Worm (Caenorhabditis elegans) whole organism, L1 larva: ENCODE results near the gene B0545.4.

Source experiments
- ama-1 ChIP-seq: fragments of 150-350 bp; optimal IDR thresholded peaks from 2 replicates; lab custom pipeline; 2014
- ceh-82 ChIP-seq, 3 experiments: fragments of 150-350 bp in 1 of 3; sonication (generic microtip) in 2 of 3; optimal IDR thresholded peaks; 2 replicates each; lab custom pipeline; 2014 to 2017; ENCODE audit warnings: missing biosample characterization in 3 of 3, missing genetic modification characterization in 3 of 3
- efl-1 ChIP-seq, 4 experiments: fragments of 150-350 bp; optimal IDR thresholded peaks in 3 of 4; peaks in 1 of 4; 1 replicate in 1 of 4; 2 replicates in 3 of 4; lab custom pipeline; 2014; ENCODE audit warnings: missing biosample characterization in 2 of 4, missing genetic modification characterization in 2 of 4, missing genetic modification reagents in 2 of 4
- fkh-10 ChIP-seq: sonication (generic microtip); optimal IDR thresholded peaks from 2 replicates; lab custom pipeline; 2017; ENCODE audit warnings: missing biosample characterization, missing genetic modification reagents, missing genetic modification characterization
- fkh-4 ChIP-seq: sonication (generic microtip); optimal IDR thresholded peaks from 2 replicates; lab custom pipeline; 2016; ENCODE audit warnings: missing compliant biosample characterization, missing genetic modification characterization, borderline replicate concordance
- fos-1 ChIP-seq: fragments of 150-350 bp; optimal IDR thresholded peaks from 2 replicates; lab custom pipeline; 2014; ENCODE audit warnings: missing biosample characterization, missing genetic modification characterization
- isw-1 ChIP-seq: fragments of 200-800 bp; sonication (Bioruptor generic); IDR thresholded peaks from 2 replicates; pipeline ENCODE4 v1.3.6; 2022; ENCODE audit warnings: missing genetic modification characterization, missing compliant biosample characterization
- lsy-2 ChIP-seq, 2 experiments: fragments of 150-350 bp; optimal IDR thresholded peaks; 2 replicates each; lab custom pipeline; 2014; ENCODE audit warnings: missing biosample characterization in 2 of 2, missing genetic modification characterization in 2 of 2
- mdl-1 ChIP-seq, 2 experiments: fragments of 150-350 bp; optimal IDR thresholded peaks; 2 replicates each; lab custom pipeline; 2014 to 2017; ENCODE audit warnings: missing biosample characterization in 2 of 2, missing genetic modification characterization in 2 of 2, inconsistent platforms in 1 of 2
- nhr-28 ChIP-seq: fragments of 150-350 bp; optimal IDR thresholded peaks from 2 replicates; lab custom pipeline; 2014; ENCODE audit warnings: missing biosample characterization, missing genetic modification characterization
- unc-62 ChIP-seq: fragments of 150-350 bp; optimal IDR thresholded peaks from 2 replicates; lab custom pipeline; 2014; ENCODE audit warnings: missing biosample characterization, missing genetic modification reagents, missing genetic modification characterization
- ztf-4 ChIP-seq: fragments of 150-350 bp; optimal IDR thresholded peaks from 2 replicates; lab custom pipeline; 2014; ENCODE audit warnings: missing biosample characterization, missing genetic modification characterization

- TF ChIP-seq fkh-10 (no peak), unc-62 (GFP tag; lab: Kevin White, UChicago) (no peak), ama-1 (lab: Kevin White, UChicago) (no peak), efl-1 (optimal IDR thresholded peaks at IDR 0.05; lab: Kevin White, UChicago) (no peak), efl-1 (GFP tag; optimal IDR thresholded peaks at IDR 0.05 in 1 of 2; lab: Kevin White, UChicago) (no peak), fkh-4 (tag; lab: Kevin White, UChicago) (no peak), nhr-28 (tag; lab: Kevin White, UChicago) (no peak), mdl-1 (tag; optimal IDR thresholded peaks at IDR 0.05; lab: Kevin White, UChicago) (no peak), isw-1 (GFP tag; lab: Robert Waterston, UW) (no peak), fos-1 (no peak), ceh-82 (tag; optimal IDR thresholded peaks at IDR 0.05; lab: Kevin White, UChicago) (no peak), ztf-4 (tag; lab: Kevin White, UChicago) (no peak), lsy-2 (tag; optimal IDR thresholded peaks at IDR 0.05; lab: Kevin White, UChicago) (no peak)
These were observed 12.4 kb upstream of the B0545.4 start, which contains the start of gene tut-1 for ce11 chrIV:121607-122006.
